Worm (Caenorhabditis elegans): Measurements from ENCODE around the gene Y56A3A.31.

Y56A3A.31 gene

DNA sequence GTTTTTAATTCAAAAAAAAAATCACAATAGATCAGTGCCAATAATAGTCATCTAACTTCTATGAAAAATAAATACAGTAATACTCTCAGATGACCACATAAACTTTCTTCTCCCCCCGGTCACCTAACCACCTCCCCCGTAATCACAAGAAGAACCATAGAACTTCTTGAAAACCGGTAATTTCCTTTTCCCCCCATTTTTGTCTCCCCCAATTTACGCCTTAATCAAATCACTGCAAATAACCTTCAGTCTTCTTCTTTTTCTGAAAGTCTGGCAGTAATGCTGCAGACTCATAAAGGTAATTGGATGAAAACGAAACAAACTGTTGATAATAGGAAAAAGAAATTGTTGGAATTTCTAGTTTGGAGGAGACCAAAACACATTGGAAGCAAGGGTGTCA is 40.2 kb downstream of the Y56A3A.31 start (continued):
- TF ChIP-seq hlh-17 (GFP tag; optimal IDR thresholded peaks at IDR 0.05; ENCODE audit: borderline replicate concordance), result no peak
- TF ChIP-seq C34B4.2 (tag; optimal IDR thresholded peaks at IDR 0.05), result no peak
- TF ChIP-seq nhr-84 (tag; optimal IDR thresholded peaks at IDR 0.05), result no peak
- TF ChIP-seq lin-15B (tag; optimal IDR thresholded peaks at IDR 0.05), result no peak
- TF ChIP-seq unc-130 (tag; optimal IDR thresholded peaks at IDR 0.05), result peak; percentile 17
- TF ChIP-seq sptf-1 (tag; optimal IDR thresholded peaks at IDR 0.05), result no peak
- no peak for TF ChIP-seq hlh-4 (tag; optimal IDR thresholded peaks at IDR 0.05)
- TF ChIP-seq lin-13 (GFP tag; optimal IDR thresholded peaks at IDR 0.05), result no peak
- TF ChIP-seq unc-62 (GFP tag; optimal IDR thresholded peaks at IDR 0.05), result no peak
- no peak for TF ChIP-seq jun-1 (tag; optimal IDR thresholded peaks at IDR 0.05)
- TF ChIP-seq ztf-11 (tag; optimal IDR thresholded peaks at IDR 0.05), result no peak
- TF ChIP-seq nhr-90 (tag; optimal IDR thresholded peaks at IDR 0.05; ENCODE audit: poor library complexity), result no peak
- TF ChIP-seq sup-37 (GFP tag; optimal IDR thresholded peaks at IDR 0.05), result no peak
- TF ChIP-seq ceh-88 (GFP tag; IDR thresholded peaks at IDR 0.05), result no peak
- TF ChIP-seq nhr-12 (tag; optimal IDR thresholded peaks at IDR 0.05), result no peak
- no peak for TF ChIP-seq xbp-1 (tag; optimal IDR thresholded peaks at IDR 0.05)
- no peak for TF ChIP-seq sox-4 (tag; optimal IDR thresholded peaks at IDR 0.05)
- no peak for TF ChIP-seq nhr-237 (tag; optimal IDR thresholded peaks at IDR 0.05)
- no peak for TF ChIP-seq ztf-4 (tag; optimal IDR thresholded peaks at IDR 0.05)
- TF ChIP-seq C04F5.9 (tag; optimal IDR thresholded peaks at IDR 0.05), result no peak
- peak; percentile 26 for TF ChIP-seq nhr-71 (tag; optimal IDR thresholded peaks at IDR 0.05)
- TF ChIP-seq egl-13 (tag; optimal IDR thresholded peaks at IDR 0.05), result no peak
- TF ChIP-seq nhr-11 (tag; optimal IDR thresholded peaks at IDR 0.05), result no peak
- TF ChIP-seq lir-3 (tag; optimal IDR thresholded peaks at IDR 0.05; ENCODE audit: poor library complexity), result no peak
- TF ChIP-seq nhr-19 (GFP tag; conservative IDR thresholded peaks at IDR 0.05), result no peak
- TF ChIP-seq zip-4 (GFP tag; optimal IDR thresholded peaks at IDR 0.05), result no peak
- TF ChIP-seq nhr-76 (tag; optimal IDR thresholded peaks at IDR 0.05), result no peak
- peak; percentile 33 for TF ChIP-seq snu-23 (GFP tag; optimal IDR thresholded peaks at IDR 0.05)
- TF ChIP-seq fkh-8 (tag; optimal IDR thresholded peaks at IDR 0.05), result no peak
- TF ChIP-seq irx-1 (tag; optimal IDR thresholded peaks at IDR 0.05), result no peak
- TF ChIP-seq ceh-8 (GFP tag; optimal IDR thresholded peaks at IDR 0.05), result no peak
- TF ChIP-seq ets-5 (GFP tag; IDR thresholded peaks at IDR 0.05), result no peak
- TF ChIP-seq ces-1 (GFP tag; optimal IDR thresholded peaks at IDR 0.05), result no peak
- TF ChIP-seq egl-27 (tag; optimal IDR thresholded peaks at IDR 0.05), result no peak
- peak in 3 of 6 experiments; percentile 6 to 60 (median 46) for TF ChIP-seq elt-3 (tag; optimal IDR thresholded peaks at IDR 0.05)
- no peak for TF ChIP-seq fos-1 (tag; optimal IDR thresholded peaks at IDR 0.05)
- no peak for TF ChIP-seq mdl-1 (tag; optimal IDR thresholded peaks at IDR 0.05)
- TF ChIP-seq ama-1 (optimal IDR thresholded peaks at IDR 0.05), result no peak
- TF ChIP-seq nhr-85 (tag), result peak; percentile 78
- TF ChIP-seq blmp-1 (tag; optimal IDR thresholded peaks at IDR 0.05), result peak; percentile 64

ce11 chrIII:12015183-12015582 is 40.9 kb downstream of the Y56A3A.31 start:
- TF ChIP-seq ztf-11 (tag; optimal IDR thresholded peaks at IDR 0.05) (no peak), sup-37 (GFP tag; optimal IDR thresholded peaks at IDR 0.05) (no peak), dsc-1 (tag; optimal IDR thresholded peaks at IDR 0.05) (no peak), nhr-237 (tag; optimal IDR thresholded peaks at IDR 0.05) (no peak), mep-1 (tag; optimal IDR thresholded peaks at IDR 0.05) (no peak), jun-1 (tag; optimal IDR thresholded peaks at IDR 0.05) (no peak), ztf-4 (tag; optimal IDR thresholded peaks at IDR 0.05) (no peak), sox-4 (tag; optimal IDR thresholded peaks at IDR 0.05) (no peak), blmp-1 (tag; optimal IDR thresholded peaks at IDR 0.05) (no peak), vab-15 (tag; optimal IDR thresholded peaks at IDR 0.05) (no peak), aly-2 (tag; optimal IDR thresholded peaks at IDR 0.05) (no peak), lin-15B (tag; optimal IDR thresholded peaks at IDR 0.05) (no peak)
